Worm (Caenorhabditis elegans) whole organism, mixed stage, embryonic: ENCODE results near the gene F32E10.9.
A peak's percentile ranks its signal among the peaks of the same experiment; 100 is the strongest.

Experiments
- M03D4.4 ChIP-seq: sonication (generic microtip); optimal IDR thresholded peaks from 2 replicates; lab custom pipeline; 2017; ENCODE audit warnings: mild to moderate bottlenecking, missing genetic modification characterization, missing compliant biosample characterization
- bed-3 ChIP-seq: fragments of 200-800 bp; sonication (Bioruptor generic); optimal IDR thresholded peaks from 3 replicates; lab custom pipeline; 2018; ENCODE audit warnings: mild to moderate bottlenecking, missing genetic modification characterization, moderate library complexity, missing compliant biosample characterization
- blmp-1 ChIP-seq: fragments of 150-350 bp; optimal IDR thresholded peaks from 2 replicates; lab custom pipeline; 2014; ENCODE audit warnings: missing biosample characterization, missing genetic modification characterization
- ceh-39 ChIP-seq: fragments of 150-350 bp; optimal IDR thresholded peaks from 2 replicates; lab custom pipeline; 2014; ENCODE audit warnings: missing biosample characterization, missing genetic modification characterization
- ceh-43 ChIP-seq: fragments of 200-800 bp; sonication (Bioruptor generic); optimal IDR thresholded peaks from 2 replicates; lab custom pipeline; 2018; ENCODE audit warnings: mild to moderate bottlenecking, missing genetic modification characterization, moderate library complexity, missing compliant biosample characterization
- ceh-83 ChIP-seq: fragments of 200-800 bp; sonication (Bioruptor generic); optimal IDR thresholded peaks from 2 replicates; lab custom pipeline; 2018; ENCODE audit warnings: mild to moderate bottlenecking, missing genetic modification characterization, missing compliant biosample characterization
- ces-1 ChIP-seq: fragments of 150-350 bp; optimal IDR thresholded peaks from 2 replicates; lab custom pipeline; 2014; ENCODE audit warnings: missing biosample characterization, missing genetic modification reagents, missing genetic modification characterization
- cnd-1 ChIP-seq: fragments of 200-800 bp; sonication (Bioruptor generic); optimal IDR thresholded peaks from 2 replicates; lab custom pipeline; 2018; ENCODE audit warnings: mild to moderate bottlenecking, missing genetic modification characterization, missing compliant biosample characterization
- flh-1 ChIP-seq: fragments of 200-800 bp; sonication (Bioruptor generic); optimal IDR thresholded peaks from 2 replicates; lab custom pipeline; 2018; ENCODE audit warnings: mild to moderate bottlenecking, missing genetic modification characterization, moderate library complexity, missing compliant biosample characterization
- ham-2 ChIP-seq: fragments of 200-800 bp; sonication (Bioruptor generic); optimal IDR thresholded peaks from 2 replicates; lab custom pipeline; 2018; ENCODE audit warnings: mild to moderate bottlenecking, missing genetic modification characterization, missing compliant biosample characterization
- hlh-1 ChIP-seq: fragments of 150-350 bp; optimal IDR thresholded peaks from 2 replicates; lab custom pipeline; 2014; ENCODE audit warnings: missing biosample characterization, missing genetic modification reagents, missing genetic modification characterization
- lin-32 ChIP-seq: fragments of 200-800 bp; sonication (Bioruptor generic); optimal IDR thresholded peaks from 2 replicates; lab custom pipeline; 2018; ENCODE audit warnings: mild to moderate bottlenecking, missing genetic modification characterization, missing compliant biosample characterization
- lsy-2 ChIP-seq: fragments of 150-350 bp; optimal IDR thresholded peaks from 2 replicates; lab custom pipeline; 2014; ENCODE audit warnings: missing biosample characterization, missing genetic modification characterization
- nhr-12 ChIP-seq: fragments of 150-350 bp; optimal IDR thresholded peaks from 2 replicates; lab custom pipeline; 2014; ENCODE audit warnings: missing biosample characterization, missing genetic modification characterization
- nhr-2 ChIP-seq: fragments of 150-350 bp; optimal IDR thresholded peaks from 2 replicates; lab custom pipeline; 2014; ENCODE audit warnings: missing biosample characterization, missing genetic modification characterization
- nhr-237 ChIP-seq: fragments of 150-350 bp; optimal IDR thresholded peaks from 2 replicates; lab custom pipeline; 2014; ENCODE audit warnings: missing biosample characterization, missing genetic modification characterization
- nhr-28 ChIP-seq: fragments of 150-350 bp; optimal IDR thresholded peaks from 2 replicates; lab custom pipeline; 2014; ENCODE audit warnings: missing biosample characterization, missing genetic modification characterization
- nhr-76 ChIP-seq: sonication (generic microtip); optimal IDR thresholded peaks from 2 replicates; lab custom pipeline; 2017; ENCODE audit warnings: missing biosample characterization, missing genetic modification characterization
- pha-4 ChIP-seq: fragments of 150-350 bp; optimal IDR thresholded peaks from 2 replicates; lab custom pipeline; 2018; ENCODE audit warnings: missing biosample characterization, missing genetic modification reagents, missing genetic modification characterization
- sem-2 ChIP-seq: fragments of 200-800 bp; sonication (Bioruptor generic); optimal IDR thresholded peaks from 2 replicates; lab custom pipeline; 2018; ENCODE audit warnings: mild to moderate bottlenecking, missing genetic modification characterization, missing compliant biosample characterization
- snpc-4 ChIP-seq: fragments of 150-350 bp; optimal IDR thresholded peaks from 2 replicates; lab custom pipeline; 2014; ENCODE audit warnings: missing biosample characterization, missing genetic modification characterization
- tbx-8 ChIP-seq: fragments of 200-800 bp; sonication (Bioruptor generic); optimal IDR thresholded peaks from 2 replicates; lab custom pipeline; 2018; ENCODE audit warnings: mild to moderate bottlenecking, missing genetic modification characterization, moderate library complexity, missing compliant biosample characterization
- unc-39 ChIP-seq: fragments of 150-350 bp; optimal IDR thresholded peaks from 2 replicates; lab custom pipeline; 2014; ENCODE audit warnings: missing biosample characterization, missing genetic modification characterization
- unc-62 ChIP-seq: fragments of 150-350 bp; optimal IDR thresholded peaks from 2 replicates; lab custom pipeline; 2014; ENCODE audit warnings: missing biosample characterization, missing genetic modification reagents, missing genetic modification characterization
- zip-8 ChIP-seq: fragments of 150-350 bp; optimal IDR thresholded peaks from 2 replicates; lab custom pipeline; 2014; ENCODE audit warnings: missing biosample characterization, missing genetic modification characterization
- ztf-11 ChIP-seq: fragments of 150-350 bp; optimal IDR thresholded peaks from 2 replicates; lab custom pipeline; 2014; ENCODE audit warnings: missing biosample characterization, missing genetic modification characterization

F32E10.9 gene

DNA sequence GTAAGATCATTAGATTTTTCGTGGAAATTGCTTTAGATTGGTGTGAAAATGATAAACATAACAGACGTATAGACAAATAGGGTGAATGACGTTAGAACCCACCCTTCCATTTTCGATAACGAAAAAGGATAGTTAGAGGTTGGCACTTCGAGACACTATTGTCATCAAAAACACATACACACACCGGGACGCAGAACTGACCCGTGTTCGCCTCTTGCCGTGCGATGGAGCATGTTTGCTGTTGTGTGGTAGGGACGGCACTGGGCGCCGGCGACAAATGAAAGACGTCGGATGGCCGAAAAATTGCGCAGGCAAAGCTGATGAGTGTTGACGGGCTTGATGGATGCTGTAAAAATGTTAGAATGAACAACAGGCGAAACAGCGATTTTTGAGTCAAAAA is 13.9 kb downstream of the F32E10.9 start:
- TF ChIP-seq M03D4.4 (tag; lab: Kevin White, UChicago) (no peak), cnd-1 (no peak), pha-4 (tag; lab: Kevin White, UChicago) (no peak), snpc-4 (tag; lab: Kevin White, UChicago) (no peak), nhr-28 (tag; lab: Kevin White, UChicago) (no peak), nhr-237 (no peak), flh-1 (no peak), unc-39 (no peak), tbx-8 (GFP tag; lab: Kevin White, UChicago) (no peak), sem-2 (GFP tag; lab: Kevin White, UChicago) (no peak), nhr-12 (tag; lab: Kevin White, UChicago) (no peak), unc-62 (GFP tag; lab: Kevin White, UChicago) (no peak), bed-3 (GFP tag; lab: Kevin White, UChicago) (no peak), lsy-2 (tag; lab: Kevin White, UChicago) (no peak), nhr-2 (tag; lab: Kevin White, UChicago) (no peak), lin-32 (no peak), hlh-1 (tag; lab: Kevin White, UChicago) (no peak), zip-8 (tag; lab: Kevin White, UChicago) (no peak)
- TF ChIP-seq, all 35 proteins: peak for 0

DNA sequence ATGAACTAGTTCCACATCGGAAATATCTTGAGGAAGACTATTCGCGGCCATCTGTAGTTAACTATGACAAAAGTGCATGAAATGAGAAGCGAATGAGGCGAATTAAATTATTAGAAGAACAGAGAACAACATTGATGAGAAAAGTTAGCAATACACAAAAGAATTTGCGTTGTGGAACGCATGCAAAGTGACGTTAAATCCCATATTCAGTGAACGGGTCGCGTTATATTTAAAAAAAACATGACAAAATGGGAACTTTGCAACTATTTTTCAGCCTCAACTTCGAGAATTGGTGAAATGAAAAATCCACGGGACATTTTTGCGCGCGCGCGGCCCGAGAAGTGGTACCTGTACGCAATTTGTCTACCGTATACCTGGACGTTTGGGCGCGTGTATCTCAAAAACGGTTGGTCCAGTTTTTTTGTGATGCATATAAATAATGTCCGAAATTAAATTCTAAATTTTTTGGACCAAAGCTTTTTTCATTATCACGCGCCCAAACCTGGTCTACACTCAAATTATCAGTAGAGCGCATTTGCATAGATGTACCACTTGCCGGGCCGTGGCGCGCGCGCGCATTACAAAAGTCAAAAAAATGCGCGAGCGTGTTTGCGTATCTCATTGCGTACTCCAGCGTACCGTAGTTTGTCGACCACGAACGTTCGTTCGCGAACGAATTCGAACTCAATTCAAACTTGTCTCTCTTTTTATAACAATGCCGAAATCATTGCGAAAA is 15.7 kb downstream of the F32E10.9 start, which contains the start of the genes cdd-2 and oef-1:
TSS of gene cdd-2 (minus strand) at position 51 of the 736 bp plus-strand sequence.
TSS of gene oef-1 (plus strand) at position 575 of the 736 bp plus-strand sequence.
- TF ChIP-seq nhr-28 (tag; lab: Kevin White, UChicago): no peak
- no peak for TF ChIP-seq blmp-1 (tag; lab: Kevin White, UChicago)
- no peak for TF ChIP-seq flh-1
- TF ChIP-seq ceh-39 (tag; lab: Kevin White, UChicago): no peak
- TF ChIP-seq pha-4 (tag; lab: Kevin White, UChicago): no peak
- TF ChIP-seq tbx-8 (GFP tag; lab: Kevin White, UChicago): no peak
- TF ChIP-seq ztf-11: no peak
- no peak for TF ChIP-seq nhr-76 (tag; lab: Kevin White, UChicago)

DNA sequence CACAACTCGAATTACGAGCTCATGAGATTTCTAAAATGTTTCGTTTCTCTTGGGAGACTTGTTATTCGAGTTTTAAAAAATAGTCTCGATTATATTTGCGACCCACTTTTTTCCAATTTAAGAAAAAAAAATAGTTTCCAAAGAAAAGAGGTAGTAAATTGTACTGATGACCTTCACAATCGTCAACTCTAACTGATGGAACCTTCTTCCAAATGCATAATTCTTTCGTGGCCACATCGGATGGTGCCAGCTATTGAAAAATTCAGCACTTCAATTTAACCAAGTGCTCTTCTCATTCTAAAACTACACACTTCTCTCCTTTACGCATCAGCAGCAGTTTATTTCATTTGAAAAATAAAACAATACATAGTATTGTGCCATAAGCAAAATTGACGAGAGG is 20.1 kb downstream of the F32E10.9 start:
- no peak for TF ChIP-seq ham-2 (GFP tag; lab: Kevin White, UChicago)
- no peak for TF ChIP-seq hlh-1 (tag; lab: Kevin White, UChicago)
- TF ChIP-seq nhr-76 (tag; lab: Kevin White, UChicago): no peak
- no peak for TF ChIP-seq blmp-1 (tag; lab: Kevin White, UChicago)
- TF ChIP-seq, all 35 proteins: peak for 0

DNA sequence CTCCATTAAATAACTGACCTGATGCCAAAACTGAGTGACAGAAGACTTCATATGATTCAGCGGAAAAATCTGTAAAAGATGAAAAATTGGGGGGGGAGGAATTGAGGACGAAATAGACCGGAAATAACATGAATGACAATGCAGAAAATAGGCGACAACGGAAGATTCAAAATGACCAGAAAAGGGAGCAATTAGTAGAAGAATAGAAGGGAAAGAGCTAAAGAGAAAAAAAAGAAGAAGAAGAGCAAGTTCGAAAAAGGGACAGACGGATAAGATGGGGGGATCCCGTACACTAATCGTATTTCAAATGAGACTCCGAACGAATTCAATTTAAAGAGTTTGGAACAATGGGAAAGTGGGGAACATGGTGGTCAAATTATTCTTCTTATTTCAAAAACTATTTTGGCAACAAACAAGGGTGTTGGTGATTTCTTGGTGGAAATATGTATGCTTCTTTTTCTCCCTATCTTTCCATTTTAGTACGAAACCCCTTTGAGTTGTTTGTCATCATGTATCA is 21.2 kb downstream of the F32E10.9 start, which contains the start of gene R05G6.10:
TSS of gene R05G6.10 (minus strand) at position 51 of the 517 bp plus-strand sequence.
- TF ChIP-seq ces-1 (GFP tag; lab: Kevin White, UChicago): peak; percentile 95
- no peak for TF ChIP-seq ceh-43
- TF ChIP-seq ceh-83: no peak
- TF ChIP-seq, all 35 proteins: peak for 1

DNA sequence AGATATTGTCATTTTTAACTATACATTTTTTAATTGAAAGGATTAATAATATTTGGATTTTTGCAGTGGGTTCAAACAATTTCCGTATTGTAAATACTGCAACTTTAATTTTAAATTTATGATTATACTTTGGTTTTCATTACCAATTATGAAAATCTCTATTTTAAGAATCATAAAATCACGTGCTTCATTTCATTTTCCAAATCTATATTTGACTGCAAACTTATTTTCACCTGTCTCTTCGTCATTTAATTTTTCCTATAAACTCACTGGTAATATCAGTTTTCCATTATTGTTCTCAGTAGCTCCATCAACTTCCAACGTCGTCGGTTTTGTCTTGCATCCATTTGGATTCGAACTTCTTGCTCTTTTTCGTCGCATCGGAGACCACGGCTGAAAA is 31.4 kb downstream of the F32E10.9 start, which contains the start of gene R05G6.1:
TSS of gene R05G6.1 (plus strand) at position 301 of the 400 bp plus-strand sequence.
- TF ChIP-seq ces-1 (GFP tag; lab: Kevin White, UChicago): no peak

DNA sequence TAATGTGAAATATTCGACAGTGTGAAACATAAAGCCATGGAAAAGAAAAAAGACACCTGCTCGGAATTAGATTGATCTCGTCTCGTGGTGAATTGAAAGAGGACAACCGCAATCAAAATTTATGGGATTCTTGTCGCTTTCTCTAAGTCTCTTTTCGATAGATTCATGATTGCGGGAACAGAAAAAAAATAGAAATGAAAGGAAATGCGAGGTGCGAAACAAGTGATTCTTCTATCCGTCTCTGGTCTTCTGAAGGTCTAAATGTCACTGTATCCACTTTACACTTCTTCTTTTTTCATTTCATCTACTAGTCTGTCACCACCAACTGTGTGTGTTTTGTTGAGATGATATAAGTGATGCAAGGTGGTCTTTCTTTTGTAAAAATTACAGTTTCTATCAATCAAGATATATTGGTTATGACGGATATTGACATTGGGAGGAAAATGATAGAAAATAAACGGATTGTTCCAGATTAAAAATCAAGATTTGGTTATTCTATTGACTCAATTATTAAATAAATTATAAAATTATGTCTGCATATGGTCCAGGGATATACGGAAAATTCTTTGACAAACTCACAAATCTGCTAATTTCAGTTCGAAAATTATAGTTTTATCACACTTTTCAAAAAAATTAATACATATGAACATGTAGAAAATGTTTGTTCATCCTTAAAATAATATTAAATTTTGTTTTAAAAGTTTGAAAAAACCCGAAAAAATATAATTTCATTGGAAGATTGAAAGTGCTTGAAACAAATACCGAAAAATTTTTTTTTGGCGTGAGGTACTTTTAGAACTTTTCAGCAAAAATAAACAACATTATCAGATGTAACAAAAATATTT is 33.3 kb downstream of the F32E10.9 start:
- TF ChIP-seq lin-32 (no peak), pha-4 (tag; lab: Kevin White, UChicago) (no peak)
